Worm (Caenorhabditis elegans): ENCODE measurements around the gene F32G8.2.

DNA sequence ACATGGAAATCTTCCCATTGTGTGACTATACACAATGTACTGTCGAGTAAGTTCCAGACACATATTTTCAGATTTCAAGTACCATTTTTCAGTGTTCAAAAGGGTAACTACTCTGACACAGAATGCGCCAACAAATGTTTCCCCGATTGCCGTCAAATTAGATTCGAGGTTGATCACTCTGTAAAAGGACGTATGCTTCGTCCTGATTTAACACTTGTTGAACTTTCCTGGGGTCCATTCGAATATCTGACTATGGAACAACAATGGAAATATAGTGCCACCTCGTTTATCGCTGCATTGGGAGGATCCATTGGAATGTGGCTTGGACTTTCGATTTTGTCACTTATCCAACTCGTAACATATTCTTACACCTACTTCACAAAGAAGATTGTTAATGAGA, 24.4 kb downstream of the F32G8.2 start:
- TF ChIP-seq W03F9.2 (tag; optimal IDR thresholded peaks at IDR 0.05) = no peak
- no peak for TF ChIP-seq him-1 (tag; optimal IDR thresholded peaks at IDR 0.05)

Measured in whole organism, L4/young adult.